Fruit fly (Drosophila melanogaster): ENCODE measurements around the gene mus81.

Gene mus81

DNA sequence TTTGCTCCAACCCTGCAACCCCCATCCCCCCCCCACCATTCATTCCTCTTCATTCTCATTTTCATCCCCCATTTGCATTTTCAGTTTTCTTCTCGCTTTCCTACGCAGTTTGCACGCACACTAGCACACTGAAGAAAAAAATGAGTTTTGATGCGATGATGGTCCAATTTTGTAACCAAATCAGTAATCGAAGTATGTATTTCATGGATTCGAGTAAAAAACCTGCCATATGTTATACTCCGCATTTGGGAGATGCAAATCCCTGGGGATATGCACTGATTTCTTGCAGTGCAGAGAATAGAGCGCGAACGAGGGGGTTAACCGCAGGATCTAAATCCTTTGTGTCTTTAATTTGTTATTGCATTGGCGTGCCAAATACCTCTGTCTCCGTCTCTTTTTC, 15.0 kb downstream of the mus81 start (continued):
- TF ChIP-seq hbn (GFP tag; IDR thresholded peaks at IDR 0.05; ENCODE audit: partially characterized antibody), result no peak
- peak; percentile 4 for TF ChIP-seq CG6654 (GFP tag; optimal IDR thresholded peaks at IDR 0.05)
- TF ChIP-seq ap (GFP tag; IDR thresholded peaks at IDR 0.05), result peak; percentile 28; the same call in 1 of the 2 replicates
- no peak for TF ChIP-seq CG7963 (GFP tag; IDR thresholded peaks at IDR 0.05; ENCODE audit: partially characterized antibody)
- peak; percentile 0 for TF ChIP-seq CrebB (tag; optimal IDR thresholded peaks at IDR 0.05)
- TF ChIP-seq nau (GFP tag; optimal IDR thresholded peaks at IDR 0.05), result peak; percentile 18
- no peak for TF ChIP-seq dmrt11E (tag; optimal IDR thresholded peaks at IDR 0.05)
- TF ChIP-seq zen (tag; optimal IDR thresholded peaks at IDR 0.05), result no peak
- TF ChIP-seq maf-S (GFP tag; optimal IDR thresholded peaks at IDR 0.05), result peak; percentile 6
- TF ChIP-seq CG14710 (tag; optimal IDR thresholded peaks at IDR 0.05), result peak; percentile 13
- peak; percentile 25 for TF ChIP-seq CG1233 (GFP tag; optimal IDR thresholded peaks at IDR 0.05)
- peak; percentile 45 for TF ChIP-seq CG7786 (GFP tag; optimal IDR thresholded peaks at IDR 0.05)
- peak; percentile 15 for TF ChIP-seq CG5180 (GFP tag; optimal IDR thresholded peaks at IDR 0.05)
- TF ChIP-seq CG15269 (tag; optimal IDR thresholded peaks at IDR 0.05), result peak; percentile 62
- TF ChIP-seq Dref (GFP tag; IDR thresholded peaks at IDR 0.05), result no peak
- peak; percentile 73 for TF ChIP-seq CG2678 (tag; optimal IDR thresholded peaks at IDR 0.05)
- TF ChIP-seq ewg (GFP tag; optimal IDR thresholded peaks at IDR 0.05), result peak; percentile 37
- 0 out of 2 replicates have a peak, but pooled peaks have one; percentile 48 for TF ChIP-seq CG14667 (GFP tag; IDR thresholded peaks at IDR 0.05)
- peak; percentile 16 for TF ChIP-seq Side (GFP tag; optimal IDR thresholded peaks at IDR 0.05)
- TF ChIP-seq ATbp (GFP tag; optimal IDR thresholded peaks at IDR 0.05), result peak; percentile 65
- TF ChIP-seq aop (GFP tag; IDR thresholded peaks at IDR 0.05), result no peak
- no peak for TF ChIP-seq psq (GFP tag; optimal IDR thresholded peaks at IDR 0.05)
- peak; percentile 62 for TF ChIP-seq CoRest (tag; optimal IDR thresholded peaks at IDR 0.05)
- no peak for TF ChIP-seq Lim3 (GFP tag; IDR thresholded peaks at IDR 0.05)
- TF ChIP-seq CG15601 (tag; optimal IDR thresholded peaks at IDR 0.05), result no peak
- peak; percentile 51 for TF ChIP-seq pum (GFP tag; optimal IDR thresholded peaks at IDR 0.05)
- TF ChIP-seq CG7928 (GFP tag; optimal IDR thresholded peaks at IDR 0.05), result no peak
- peak; percentile 17 for TF ChIP-seq Nf-YB (GFP tag; optimal IDR thresholded peaks at IDR 0.05)
- peak; percentile 17 for TF ChIP-seq HmgD (GFP tag; optimal IDR thresholded peaks at IDR 0.05)
- no peak for TF ChIP-seq CG15011 (GFP tag; optimal IDR thresholded peaks at IDR 0.05)
- TF ChIP-seq row (GFP tag; IDR thresholded peaks at IDR 0.05), result peak; percentile 66
- TF ChIP-seq sqz (GFP tag; optimal IDR thresholded peaks at IDR 0.05), result no peak
- no peak for TF ChIP-seq sens-2 (GFP tag; IDR thresholded peaks at IDR 0.05)
- TF ChIP-seq kni (GFP tag; optimal IDR thresholded peaks at IDR 0.05), result no peak
- peak; percentile 34 for TF ChIP-seq CG12659 (GFP tag; optimal IDR thresholded peaks at IDR 0.05)
- no peak for TF ChIP-seq CG10565 (GFP tag; optimal IDR thresholded peaks at IDR 0.05)
- TF ChIP-seq Nf-YA (GFP tag; IDR thresholded peaks at IDR 0.05), result no peak
- TF ChIP-seq CG6813 (GFP tag; optimal IDR thresholded peaks at IDR 0.05), result peak; percentile 40
- peak; percentile 54; the same call in 1 of the 2 replicates for TF ChIP-seq Xrp1 (GFP tag; IDR thresholded peaks at IDR 0.05)
- TF ChIP-seq CG10462 (GFP tag; optimal IDR thresholded peaks at IDR 0.05), result no peak
- TF ChIP-seq usp (GFP tag; optimal IDR thresholded peaks at IDR 0.05), result no peak
- TF ChIP-seq CG14860 (GFP tag; IDR thresholded peaks at IDR 0.05; ENCODE audit: partially characterized antibody), result no peak
- peak; percentile 42 for TF ChIP-seq Myb (GFP tag; optimal IDR thresholded peaks at IDR 0.05)
- no peak for TF ChIP-seq Jarid2 (GFP tag; optimal IDR thresholded peaks at IDR 0.05)
- peak; percentile 17 for TF ChIP-seq Chrac-16 (GFP tag; optimal IDR thresholded peaks at IDR 0.05)
- TF ChIP-seq Fer2 (tag; optimal IDR thresholded peaks at IDR 0.05), result peak; percentile 11
- TF ChIP-seq gsb-n (tag; optimal IDR thresholded peaks at IDR 0.05), result no peak
- TF ChIP-seq ftz-f1 (GFP tag; optimal IDR thresholded peaks at IDR 0.05), result no peak
- TF ChIP-seq CHES-1-like (GFP tag; optimal IDR thresholded peaks at IDR 0.05), result peak; percentile 57
- 0 out of 2 replicates have a peak, but pooled peaks have one; percentile 38 for TF ChIP-seq H2.0 (GFP tag; IDR thresholded peaks at IDR 0.05)
